Fruit fly (Drosophila melanogaster) S2 (cell line): ENCODE data around the gene CG43373.

Source experiments
- CG8478 ChIP-seq: fragments of >200 bp; optimal IDR thresholded peaks from 2 replicates; lab custom pipeline; 2018
- CTCF ChIP-seq, 2 experiments: fragments of >200 bp; optimal IDR thresholded peaks; 2 replicates each; lab custom pipeline; 2018

dm6 chr3L:16484739-16485524 lies 58.2 kb downstream of the CG43373 start:
- no peak for TF ChIP-seq CG8478 (lab: Kevin White, UChicago)
- no peak for TF ChIP-seq CTCF (optimal IDR thresholded peaks at IDR 0.05; lab: Kevin White, UChicago)
